Worm (Caenorhabditis elegans): ENCODE measurements around the gene W05B10.6.

- no peak for TF ChIP-seq ceh-36 (tag; optimal IDR thresholded peaks at IDR 0.05)
- no peak for TF ChIP-seq flt-1 (GFP tag; IDR thresholded peaks at IDR 0.05)
- TF ChIP-seq aly-1 (tag; optimal IDR thresholded peaks at IDR 0.05) = no peak
- TF ChIP-seq hnd-1 (tag; optimal IDR thresholded peaks at IDR 0.05) = no peak
- TF ChIP-seq ama-1 (optimal IDR thresholded peaks at IDR 0.05) = no peak
- TF ChIP-seq tbx-11 (GFP tag; IDR thresholded peaks at IDR 0.05) = no peak
- no peak for TF ChIP-seq tbx-37 (GFP tag; conservative IDR thresholded peaks at IDR 0.05)
- TF ChIP-seq sea-1 (GFP tag; conservative IDR thresholded peaks at IDR 0.05) = no peak
- no peak for TF ChIP-seq pes-1 (GFP tag; IDR thresholded peaks at IDR 0.05)
- no peak for TF ChIP-seq hmbx-1 (tag; optimal IDR thresholded peaks at IDR 0.05)
Measured at ce11 chrV:12676299-12676698, 18.3 kb upstream of the W05B10.6 start.
